Worm (Caenorhabditis elegans) whole organism, mixed stage, embryonic: Measurements from ENCODE around the gene Y61B8B.3.

ENCODE experiments used
- elt-1 ChIP-seq: sonication (generic microtip); optimal IDR thresholded peaks from 2 replicates; lab custom pipeline; 2017; ENCODE audit warnings: missing genetic modification characterization, mild to moderate bottlenecking, missing compliant biosample characterization, antibody characterized with exemption, moderate library complexity, borderline replicate concordance; ENCODE audit not compliant: insufficient read depth
- lsy-2 ChIP-seq: fragments of 150-350 bp; optimal IDR thresholded peaks from 2 replicates; lab custom pipeline; 2014; ENCODE audit warnings: missing biosample characterization, missing genetic modification characterization
- mep-1 ChIP-seq: fragments of 150-350 bp; optimal IDR thresholded peaks from 2 replicates; lab custom pipeline; 2017; ENCODE audit warnings: missing biosample characterization, missing genetic modification reagents, missing genetic modification characterization, inconsistent platforms

DNA sequence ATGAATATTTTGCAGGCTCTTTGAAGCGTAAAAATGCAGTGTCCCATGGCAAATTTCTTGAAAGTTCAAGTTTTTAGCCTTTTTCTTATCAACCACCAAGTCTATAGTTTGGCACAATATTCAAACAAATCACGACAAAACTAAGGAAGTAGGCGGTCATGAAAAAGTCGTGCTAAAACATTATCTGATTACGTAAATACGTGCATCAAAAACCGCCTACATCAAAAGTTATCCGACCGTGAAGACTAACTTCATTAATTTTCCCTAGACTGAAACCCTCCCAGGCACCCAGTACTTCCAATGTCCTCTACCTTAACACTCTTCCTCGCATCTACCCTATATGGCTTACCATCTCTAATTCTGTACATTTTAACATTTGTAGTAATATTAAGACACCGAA lies 16.2 kb upstream of the Y61B8B.3 start, which contains the start of gene srg-44:
- TF ChIP-seq elt-1 (tag; lab: Kevin White, UChicago) (no peak), mep-1 (tag; lab: Kevin White, UChicago) (no peak), lsy-2 (tag; lab: Kevin White, UChicago) (no peak)
